Fruit fly (Drosophila melanogaster): ENCODE data around the gene strat.

Gene strat

DNA sequence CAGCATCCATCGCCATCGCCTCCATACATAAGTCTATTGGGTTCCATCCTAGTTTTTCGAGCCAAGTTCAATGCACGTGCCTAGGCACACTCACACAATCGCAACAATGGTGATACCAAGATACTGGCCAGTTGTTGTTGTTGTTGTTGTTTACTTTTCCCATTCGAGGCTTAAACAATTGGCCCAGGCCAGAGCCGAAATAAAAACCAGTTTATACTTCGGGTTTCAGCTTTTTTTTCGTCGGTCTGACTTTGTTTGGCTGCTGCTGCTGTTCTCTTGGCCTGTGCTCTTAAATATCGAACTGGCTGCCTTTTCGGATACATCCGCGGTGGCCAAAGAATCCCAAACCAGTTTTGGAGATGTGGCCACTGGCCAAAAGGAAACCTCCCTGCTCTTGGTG is 39.9 kb upstream of the strat start (continued):
- no peak for TF ChIP-seq CG9797 (GFP tag; optimal IDR thresholded peaks at IDR 0.05)
- TF ChIP-seq vvl (GFP tag; IDR thresholded peaks at IDR 0.05) = peak; percentile 14; the same call in 1 of the 2 replicates
- TF ChIP-seq cwo (GFP tag; optimal IDR thresholded peaks at IDR 0.05) = peak; percentile 60
- TF ChIP-seq Dip3 (GFP tag; optimal IDR thresholded peaks at IDR 0.05) = no peak
- no peak for TF ChIP-seq br (optimal IDR thresholded peaks at IDR 0.05)
- peak; percentile 58 for TF ChIP-seq sqz (GFP tag; optimal IDR thresholded peaks at IDR 0.05)

dm6 chr2L:8281872-8282271 is 38.3 kb upstream of the strat start:
- peak in 1 of 2 experiments; percentile 84 for TF ChIP-seq Hr78 (GFP tag; optimal IDR thresholded peaks at IDR 0.05)
- no peak for TF ChIP-seq lbe (GFP tag; optimal IDR thresholded peaks at IDR 0.05)
- peak in 1 of 2 experiments; percentile 50 for TF ChIP-seq insv (GFP tag; optimal IDR thresholded peaks at IDR 0.05)
- TF ChIP-seq ac (GFP tag; optimal IDR thresholded peaks at IDR 0.05) = peak; percentile 67
- peak; percentile 11 for TF ChIP-seq kni (GFP tag; optimal IDR thresholded peaks at IDR 0.05)
- no peak for TF ChIP-seq amos (GFP tag; IDR thresholded peaks at IDR 0.05; ENCODE audit: partially characterized antibody)
- TF ChIP-seq tio (GFP tag; optimal IDR thresholded peaks at IDR 0.05) = no peak
- peak; percentile 74 for TF ChIP-seq CG15479 (GFP tag; optimal IDR thresholded peaks at IDR 0.05)
- peak; percentile 8 for TF ChIP-seq abd-A (tag; optimal IDR thresholded peaks at IDR 0.05)
- peak; percentile 71 for TF ChIP-seq pros (GFP tag; optimal IDR thresholded peaks at IDR 0.05)
- TF ChIP-seq gcm (GFP tag; optimal IDR thresholded peaks at IDR 0.05) = peak; percentile 69
- TF ChIP-seq grn (GFP tag; optimal IDR thresholded peaks at IDR 0.05) = peak; percentile 89
- TF ChIP-seq twi (tag; optimal IDR thresholded peaks at IDR 0.05) = peak; percentile 85
- TF ChIP-seq seq (GFP tag; IDR thresholded peaks at IDR 0.05) = no peak
- 0 out of 2 replicates have a peak, but pooled peaks have one; percentile 25 for TF ChIP-seq sens-2 (GFP tag; IDR thresholded peaks at IDR 0.05)

DNA sequence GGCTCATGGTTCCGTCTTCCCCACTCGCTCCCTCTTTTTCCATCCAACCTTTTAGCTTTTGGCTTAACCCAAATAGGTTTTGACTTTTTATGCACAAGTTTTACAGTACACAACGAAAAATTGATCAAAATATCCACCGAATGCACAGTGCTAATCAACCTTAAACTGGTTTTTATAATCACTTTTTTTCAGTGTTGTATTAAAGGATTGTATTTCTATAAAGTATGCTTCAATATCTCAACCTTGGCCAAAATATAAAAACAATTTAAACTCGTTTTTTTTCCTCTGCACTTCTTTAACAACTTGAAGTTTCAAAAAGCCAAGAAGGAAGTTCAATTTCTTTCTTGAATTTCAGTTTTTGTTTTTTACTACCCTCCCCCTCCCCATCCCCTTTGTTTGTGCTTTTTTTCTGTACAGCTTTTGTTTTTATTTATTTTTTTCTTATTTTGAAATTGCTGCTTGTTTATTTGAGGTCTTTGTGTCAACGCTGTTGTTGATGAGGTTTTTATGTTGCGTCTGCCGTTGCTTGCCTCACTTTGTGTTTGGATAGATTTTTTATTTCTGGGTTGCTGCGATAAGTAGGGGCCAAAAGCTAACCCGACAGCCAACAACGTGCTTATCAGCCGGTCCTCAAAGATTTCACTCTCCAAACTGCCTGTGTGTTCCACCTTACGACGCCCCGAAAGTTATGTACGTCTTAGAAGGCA is 35.1 kb upstream of the strat start:
- no peak for TF ChIP-seq CG3065 (GFP tag; optimal IDR thresholded peaks at IDR 0.05)
- no peak for TF ChIP-seq CG8765 (GFP tag; IDR thresholded peaks at IDR 0.05)
- TF ChIP-seq CG17568 (GFP tag; optimal IDR thresholded peaks at IDR 0.05) = peak; percentile 15
- no peak for TF ChIP-seq CG11085 (GFP tag; IDR thresholded peaks at IDR 0.05)
- no peak for TF ChIP-seq CG4707 (GFP tag; optimal IDR thresholded peaks at IDR 0.05)
- TF ChIP-seq TFAM (GFP tag; optimal IDR thresholded peaks at IDR 0.05) = no peak
- no peak for TF ChIP-seq CG2202 (tag; optimal IDR thresholded peaks at IDR 0.05)
- TF ChIP-seq Sry-δ (GFP tag; optimal IDR thresholded peaks at IDR 0.05) = no peak
- no peak for TF ChIP-seq run (tag; optimal IDR thresholded peaks at IDR 0.05)
- no peak for TF ChIP-seq Dbx (GFP tag; IDR thresholded peaks at IDR 0.05)
- peak; percentile 17 for TF ChIP-seq CG12391 (tag; optimal IDR thresholded peaks at IDR 0.05)
- TF ChIP-seq Ssrp (tag; optimal IDR thresholded peaks at IDR 0.05) = peak; percentile 29
- 0 out of 2 replicates have a peak, but pooled peaks have one; percentile 1 for TF ChIP-seq crol (GFP tag; IDR thresholded peaks at IDR 0.05)
- no peak for TF ChIP-seq lola (GFP tag; optimal IDR thresholded peaks at IDR 0.05)
- TF ChIP-seq dmrt99B (tag; optimal IDR thresholded peaks at IDR 0.05) = peak; percentile 43
- no peak for TF ChIP-seq gce (GFP tag; IDR thresholded peaks at IDR 0.05)
- TF ChIP-seq dati (GFP tag; IDR thresholded peaks at IDR 0.05) = no peak
- TF ChIP-seq CG1647 (GFP tag; optimal IDR thresholded peaks at IDR 0.05) = no peak
- TF ChIP-seq CG8478 (optimal IDR thresholded peaks at IDR 0.05) = no peak
- no peak for TF ChIP-seq lov (optimal IDR thresholded peaks at IDR 0.05)
- no peak for TF ChIP-seq lov (GFP tag; IDR thresholded peaks at IDR 0.05)
- TF ChIP-seq eve (GFP tag; optimal IDR thresholded peaks at IDR 0.05) = peak in 1 of 2 experiments; percentile 80
- no peak for TF ChIP-seq CG15514 (GFP tag; optimal IDR thresholded peaks at IDR 0.05)
- peak in 1 of 2 experiments; percentile 3 for TF ChIP-seq dpn (GFP tag; optimal IDR thresholded peaks at IDR 0.05)
- no peak for TF ChIP-seq CG6765 (GFP tag; optimal IDR thresholded peaks at IDR 0.05)
- TF ChIP-seq D19A (tag; optimal IDR thresholded peaks at IDR 0.05) = peak; percentile 22
- TF ChIP-seq CG11456 (GFP tag; IDR thresholded peaks at IDR 0.05) = no peak

Measured in whole organism, embryonic.